Fruit fly (Drosophila melanogaster) whole organism, embryonic: ENCODE data around the gene UbcE2H.

Source experiments
- Abd-B ChIP-seq: fragments of 200-800 bp; sonication (Bioruptor generic); optimal IDR thresholded peaks from 2 replicates; lab custom pipeline; 2018; ENCODE audit warnings: missing biosample characterization, mild to moderate bottlenecking, missing genetic modification characterization, moderate library complexity
- Aef1 ChIP-seq: fragments of 200-800 bp; sonication (Bioruptor generic); IDR thresholded peaks from 3 replicates; pipeline ENCODE4 v1.3.6; 2022; ENCODE audit warnings: missing biosample characterization, missing genetic modification characterization
- Blimp-1 ChIP-seq: fragments of 200-800 bp; sonication (Bioruptor generic); optimal IDR thresholded peaks from 3 replicates; lab custom pipeline; 2018; ENCODE audit warnings: missing biosample characterization, missing genetic modification characterization, mild to moderate bottlenecking, moderate library complexity, missing genetic modification reagents
- BtbVII ChIP-seq: fragments of 200-800 bp; sonication (Bioruptor generic); optimal IDR thresholded peaks from 3 replicates; lab custom pipeline; 2017; ENCODE audit warnings: missing biosample characterization, mild to moderate bottlenecking, missing genetic modification characterization
- CG10366 ChIP-seq: fragments of 200-800 bp; sonication (Bioruptor generic); IDR thresholded peaks from 2 replicates; pipeline ENCODE4 v1.3.6; 2022; ENCODE audit warnings: missing biosample characterization, missing genetic modification characterization
- CG11247 ChIP-seq: fragments of 200-800 bp; sonication (Bioruptor generic); IDR thresholded peaks from 2 replicates; pipeline ENCODE4 v1.3.6; 2022; ENCODE audit warnings: missing biosample characterization, missing genetic modification characterization
- CG12219 ChIP-seq: fragments of 200-800 bp; sonication (Bioruptor generic); optimal IDR thresholded peaks from 3 replicates; lab custom pipeline; 2018; ENCODE audit warnings: missing biosample characterization, mild to moderate bottlenecking, missing genetic modification characterization
- CG13123 ChIP-seq: fragments of 200-800 bp; sonication (Bioruptor generic); optimal IDR thresholded peaks from 2 replicates; lab custom pipeline; 2016; ENCODE audit warnings: missing biosample characterization, missing genetic modification characterization
- CG15011 ChIP-seq: fragments of 200-800 bp; sonication (Bioruptor generic); optimal IDR thresholded peaks from 3 replicates; lab custom pipeline; 2018; ENCODE audit warnings: missing biosample characterization, mild to moderate bottlenecking, missing genetic modification characterization
- CG17912 ChIP-seq: fragments of 200-800 bp; sonication (Bioruptor generic); optimal IDR thresholded peaks from 2 replicates; lab custom pipeline; 2018; ENCODE audit warnings: missing biosample characterization, mild to moderate bottlenecking, missing genetic modification characterization
- CG1792 ChIP-seq: fragments of 200-800 bp; sonication (Bioruptor generic); optimal IDR thresholded peaks from 2 replicates; lab custom pipeline; 2016; ENCODE audit warnings: missing biosample characterization, missing genetic modification characterization
- CG18011 ChIP-seq: fragments of 200-800 bp; sonication (Bioruptor generic); optimal IDR thresholded peaks from 2 replicates; lab custom pipeline; 2017; ENCODE audit warnings: missing biosample characterization, missing genetic modification characterization, mild to moderate bottlenecking, moderate library complexity, missing genotype
- CG3847 ChIP-seq: fragments of 200-800 bp; sonication (Bioruptor generic); IDR thresholded peaks from 2 replicates; pipeline ENCODE4 v1.3.6; 2022; ENCODE audit warnings: missing biosample characterization, missing genetic modification characterization
- CG4404 ChIP-seq: fragments of 200-800 bp; sonication (Bioruptor generic); IDR thresholded peaks from 2 replicates; pipeline ENCODE4 v1.3.6; 2022; ENCODE audit warnings: missing biosample characterization, missing genetic modification characterization
- CG4424 ChIP-seq: fragments of 200-800 bp; sonication (Bioruptor generic); optimal IDR thresholded peaks from 3 replicates; lab custom pipeline; 2016; ENCODE audit warnings: missing biosample characterization, missing genetic modification characterization
- CG6765 ChIP-seq: fragments of 200-800 bp; sonication (Bioruptor generic); optimal IDR thresholded peaks from 3 replicates; lab custom pipeline; 2017; ENCODE audit warnings: missing biosample characterization, mild to moderate bottlenecking, missing genetic modification characterization
- CG7357 ChIP-seq: fragments of 200-800 bp; sonication (Bioruptor generic); IDR thresholded peaks from 3 replicates; pipeline ENCODE4 v1.3.6; 2022; ENCODE audit warnings: missing biosample characterization, missing genetic modification characterization
- CG8089 ChIP-seq: fragments of 200-800 bp; sonication (Bioruptor generic); optimal IDR thresholded peaks from 3 replicates; lab custom pipeline; 2016; ENCODE audit warnings: missing biosample characterization, missing genetic modification characterization
- CG8924 ChIP-seq: fragments of 200-800 bp; optimal IDR thresholded peaks from 3 replicates; lab custom pipeline; 2019; ENCODE audit warnings: missing biosample characterization, mild to moderate bottlenecking, missing genetic modification characterization, moderate library complexity
- CG9797 ChIP-seq: fragments of 200-800 bp; sonication (Bioruptor generic); optimal IDR thresholded peaks from 3 replicates; lab custom pipeline; 2018; ENCODE audit warnings: missing biosample characterization, mild to moderate bottlenecking, missing genetic modification characterization
- Fer2 ChIP-seq: fragments of 200-800 bp; sonication (Bioruptor generic); optimal IDR thresholded peaks from 2 replicates; lab custom pipeline; 2018; ENCODE audit warnings: missing biosample characterization, mild to moderate bottlenecking, missing genetic modification characterization, moderate library complexity
- Hr51 ChIP-seq, 2 experiments: fragments of 200-800 bp; sonication (Bioruptor generic); optimal IDR thresholded peaks; 2 replicates in 1 of 2; 3 replicates in 1 of 2; lab custom pipeline; 2016 to 2018; ENCODE audit warnings: missing biosample characterization in 2 of 2, missing genetic modification characterization in 2 of 2, mild to moderate bottlenecking in 1 of 2, moderate library complexity in 1 of 2
- Myb ChIP-seq: fragments of 200-800 bp; sonication (Bioruptor generic); optimal IDR thresholded peaks from 2 replicates; lab custom pipeline; 2016; ENCODE audit warnings: missing biosample characterization, missing genetic modification characterization
- Nf-YC ChIP-seq: fragments of 200-800 bp; optimal IDR thresholded peaks from 3 replicates; lab custom pipeline; 2019; ENCODE audit warnings: missing biosample characterization, mild to moderate bottlenecking, missing genetic modification characterization, moderate library complexity
- Sox100B ChIP-seq: fragments of 200-800 bp; sonication (Bioruptor generic); optimal IDR thresholded peaks from 3 replicates; lab custom pipeline; 2018; ENCODE audit warnings: missing biosample characterization, mild to moderate bottlenecking, missing genetic modification characterization
- Trl ChIP-seq, 3 experiments: fragments of >200 bp in 2 of 3; fragments of 200-800 bp in 1 of 3; sonication (Bioruptor generic) in 1 of 3; optimal IDR thresholded peaks; 2 replicates in 1 of 3; 3 replicates in 2 of 3; lab custom pipeline; 2016 to 2017; ENCODE audit warnings: missing biosample characterization in 1 of 3, missing genetic modification characterization in 1 of 3
- Xrp1 ChIP-seq: fragments of 200-800 bp; sonication (Bioruptor generic); IDR thresholded peaks from 2 replicates; pipeline ENCODE4 v1.3.6; 2022; ENCODE audit warnings: missing biosample characterization, missing genetic modification characterization
- bab2 ChIP-seq: fragments of 200-800 bp; sonication (Bioruptor generic); optimal IDR thresholded peaks from 2 replicates; lab custom pipeline; 2016; ENCODE audit warnings: missing biosample characterization, missing genetic modification characterization
- btn ChIP-seq: fragments of 200-800 bp; sonication (Bioruptor generic); optimal IDR thresholded peaks from 2 replicates; lab custom pipeline; 2016; ENCODE audit warnings: missing biosample characterization, missing genetic modification characterization
- chif ChIP-seq, 2 experiments: fragments of 200-800 bp; sonication (Bioruptor generic); optimal IDR thresholded peaks; 3 replicates each; lab custom pipeline; 2016; ENCODE audit warnings: missing biosample characterization in 2 of 2, missing genetic modification characterization in 2 of 2
- crol ChIP-seq: fragments of 200-800 bp; sonication (Bioruptor generic); IDR thresholded peaks from 2 replicates; pipeline ENCODE4 v1.3.6; 2022; ENCODE audit warnings: missing biosample characterization, missing genetic modification characterization
- gcm ChIP-seq: fragments of 200-800 bp; sonication (Bioruptor generic); optimal IDR thresholded peaks from 2 replicates; lab custom pipeline; 2019; ENCODE audit warnings: missing biosample characterization, mild to moderate bottlenecking, missing genetic modification characterization, moderate library complexity
- lilli ChIP-seq: fragments of 200-800 bp; sonication (Bioruptor generic); optimal IDR thresholded peaks from 3 replicates; lab custom pipeline; 2016; ENCODE audit warnings: missing biosample characterization, missing genetic modification characterization
- mirr ChIP-seq: fragments of 200-800 bp; sonication (Bioruptor generic); optimal IDR thresholded peaks from 3 replicates; lab custom pipeline; 2018; ENCODE audit warnings: missing biosample characterization, mild to moderate bottlenecking, missing genetic modification characterization
- mld ChIP-seq: fragments of 200-800 bp; sonication (Bioruptor generic); IDR thresholded peaks from 3 replicates; pipeline ENCODE4 v1.3.6; 2022; ENCODE audit warnings: missing biosample characterization, missing genetic modification characterization; ENCODE audit not compliant: partially characterized antibody
- p53 ChIP-seq: fragments of 200-800 bp; sonication (Bioruptor generic); optimal IDR thresholded peaks from 2 replicates; lab custom pipeline; 2016; ENCODE audit warnings: missing biosample characterization, missing genetic modification characterization
- pan ChIP-seq, 4 experiments: fragments of >200 bp in 3 of 4; fragments of 200-800 bp in 1 of 4; sonication (Bioruptor generic) in 1 of 4; optimal IDR thresholded peaks in 3 of 4; IDR thresholded peaks in 1 of 4; 2 replicates each; pipeline versions ENCODE4 v1.3.6 to Lab custom; 2017 to 2022; ENCODE audit warnings: missing biosample characterization in 2 of 4, missing genetic modification characterization in 2 of 4, mixed read lengths in 1 of 4
- pho ChIP-seq: fragments of 200-800 bp; sonication (Bioruptor generic); optimal IDR thresholded peaks from 2 replicates; lab custom pipeline; 2016; ENCODE audit warnings: missing biosample characterization, missing genetic modification characterization
- phol ChIP-seq: fragments of 200-800 bp; sonication (Bioruptor generic); optimal IDR thresholded peaks from 3 replicates; lab custom pipeline; 2018; ENCODE audit warnings: missing biosample characterization, mild to moderate bottlenecking, missing genetic modification characterization, moderate library complexity
- psq ChIP-seq: fragments of 200-800 bp; sonication (Bioruptor generic); optimal IDR thresholded peaks from 2 replicates; lab custom pipeline; 2017; ENCODE audit warnings: missing biosample characterization, missing genetic modification characterization
- row ChIP-seq: fragments of 200-800 bp; sonication (Bioruptor generic); IDR thresholded peaks from 3 replicates; pipeline ENCODE4 v1.3.6; 2022; ENCODE audit warnings: missing biosample characterization, missing genetic modification characterization
- sd ChIP-seq: fragments of 200-800 bp; sonication (Bioruptor generic); optimal IDR thresholded peaks from 3 replicates; lab custom pipeline; 2018; ENCODE audit warnings: missing biosample characterization, mild to moderate bottlenecking, missing genetic modification characterization, moderate library complexity
- slou ChIP-seq: fragments of 200-800 bp; sonication (Bioruptor generic); optimal IDR thresholded peaks from 3 replicates; lab custom pipeline; 2016; ENCODE audit warnings: missing biosample characterization, missing genetic modification characterization
- sna ChIP-seq: fragments of 200-800 bp; sonication (Bioruptor generic); IDR thresholded peaks from 2 replicates; pipeline ENCODE4 v1.3.6; 2022; ENCODE audit warnings: missing biosample characterization, missing genetic modification characterization; ENCODE audit not compliant: partially characterized antibody
- stwl ChIP-seq: fragments of 200-800 bp; sonication (Bioruptor generic); optimal IDR thresholded peaks from 3 replicates; lab custom pipeline; 2018; ENCODE audit warnings: missing biosample characterization, mild to moderate bottlenecking, missing genetic modification characterization, moderate library complexity
- sug ChIP-seq: fragments of 200-800 bp; optimal IDR thresholded peaks from 2 replicates; lab custom pipeline; 2019; ENCODE audit warnings: missing biosample characterization, mild to moderate bottlenecking, missing genetic modification characterization, moderate library complexity
- tna ChIP-seq: fragments of 200-800 bp; sonication (Bioruptor generic); IDR thresholded peaks from 2 replicates; pipeline ENCODE4 v1.3.6; 2022; ENCODE audit warnings: missing biosample characterization, missing genetic modification characterization; ENCODE audit not compliant: partially characterized antibody
- z ChIP-seq: fragments of 200-800 bp; sonication (Bioruptor generic); IDR thresholded peaks from 3 replicates; pipeline ENCODE4 v1.3.6; 2022; ENCODE audit warnings: missing biosample characterization, missing genetic modification characterization

UbcE2H gene

DNA sequence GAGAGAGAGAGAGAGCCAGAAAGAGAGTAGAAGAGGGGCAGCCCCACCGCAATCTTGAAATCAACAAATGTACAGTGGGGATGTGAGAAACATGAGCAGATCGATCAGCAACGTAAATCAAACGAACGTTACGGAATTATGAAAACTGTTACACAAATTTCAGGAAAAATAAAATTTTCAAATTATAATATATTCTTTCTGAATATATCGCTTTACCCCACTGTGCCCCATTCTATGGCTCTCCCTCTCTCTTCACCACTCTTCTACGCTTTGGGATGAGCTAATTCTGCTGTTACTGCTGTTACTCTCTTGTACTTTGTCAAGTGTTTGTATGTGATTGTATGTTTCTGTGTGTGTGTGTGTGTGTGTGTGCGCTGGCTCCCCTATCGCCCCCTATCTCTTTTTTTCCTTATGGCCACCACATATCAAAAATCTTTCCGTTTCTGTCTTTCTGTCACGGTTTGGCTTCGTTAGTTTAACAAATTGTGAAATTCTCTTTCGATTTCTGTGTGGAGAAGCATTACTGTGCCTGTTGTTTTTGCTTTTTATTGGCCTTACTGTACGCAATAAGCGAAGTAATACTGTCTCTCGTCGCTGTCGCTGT, 2.7 kb downstream of the UbcE2H start (continued):
- TF ChIP-seq crol: peak; percentile 94
- no peak for TF ChIP-seq CG17912 (GFP tag; lab: Kevin White, UChicago)
- peak; percentile 92 for TF ChIP-seq CG7357 (GFP tag; lab: Robert Waterston, UW)
- peak; percentile 90 for TF ChIP-seq pho (GFP tag; lab: Kevin White, UChicago)
- no peak for TF ChIP-seq mld (GFP tag; lab: Robert Waterston, UW)
- peak; percentile 97 for TF ChIP-seq CG8924
- TF ChIP-seq Abd-B: peak; percentile 89
- TF ChIP-seq Sox100B (GFP tag; lab: Kevin White, UChicago): peak; percentile 92
- TF ChIP-seq Blimp-1 (GFP tag; lab: Kevin White, UChicago): peak; percentile 94
- TF ChIP-seq CG6765 (GFP tag; lab: Kevin White, UChicago): peak; percentile 95
- peak; percentile 76 for TF ChIP-seq z (GFP tag; lab: Robert Waterston, UW)
- TF ChIP-seq CG11247: peak; percentile 99
- TF ChIP-seq psq (GFP tag; lab: Kevin White, UChicago): peak; percentile 81
- TF ChIP-seq stwl (tag; lab: Kevin White, UChicago): peak; percentile 25
- TF ChIP-seq CG10366 (GFP tag; lab: Robert Waterston, UW): peak; percentile 99
- peak; percentile 87 for TF ChIP-seq CG4404 (GFP tag; lab: Robert Waterston, UW)
- peak; percentile 88 to 90 for TF ChIP-seq chif (GFP tag; optimal IDR thresholded peaks at IDR 0.05; lab: Kevin White, UChicago)
- peak; percentile 86 to 99 for TF ChIP-seq Trl (optimal IDR thresholded peaks at IDR 0.05; lab: Kevin White, UChicago)
- peak; percentile 84 for TF ChIP-seq Trl (GFP tag; optimal IDR thresholded peaks at IDR 0.05; lab: Kevin White, UChicago)
- TF ChIP-seq Hr51 (GFP tag; optimal IDR thresholded peaks at IDR 0.05; lab: Kevin White, UChicago): peak; percentile 88 to 97
- peak; percentile 97 for TF ChIP-seq CG3847 (GFP tag; lab: Robert Waterston, UW)
- TF ChIP-seq phol (tag; lab: Kevin White, UChicago): peak; percentile 94
- TF ChIP-seq Aef1: peak; percentile 98
- TF ChIP-seq Xrp1: peak; percentile 99
- peak; percentile 83 for TF ChIP-seq CG1792 (GFP tag; lab: Kevin White, UChicago)
- 0 out of 2 replicates have a peak, but pooled peaks have one; percentile 8 for TF ChIP-seq tna
- TF ChIP-seq sd (tag; lab: Kevin White, UChicago): peak; percentile 86
- peak; percentile 87 for TF ChIP-seq bab2
- peak; percentile 97 for TF ChIP-seq lilli (GFP tag; lab: Kevin White, UChicago)
- peak; percentile 87 for TF ChIP-seq Fer2 (tag; lab: Kevin White, UChicago)
- TF ChIP-seq slou: peak; percentile 94
- peak; percentile 84 for TF ChIP-seq btn (GFP tag; lab: Kevin White, UChicago)
- TF ChIP-seq CG13123 (GFP tag; lab: Kevin White, UChicago): peak; percentile 86
- no peak for TF ChIP-seq p53 (GFP tag; lab: Kevin White, UChicago)
- peak; percentile 94 for TF ChIP-seq CG15011 (GFP tag; lab: Kevin White, UChicago)
- peak; percentile 96 for TF ChIP-seq CG4424 (GFP tag; lab: Kevin White, UChicago)
- peak; percentile 57 for TF ChIP-seq mirr (GFP tag; lab: Kevin White, UChicago)
- TF ChIP-seq CG12219 (GFP tag; lab: Kevin White, UChicago): peak; percentile 96
- peak; percentile 92 for TF ChIP-seq gcm (GFP tag; lab: Kevin White, UChicago)
- TF ChIP-seq pan (optimal IDR thresholded peaks at IDR 0.05; lab: Kevin White, UChicago): no peak
- peak in 1 of 2 experiments; percentile 99 for TF ChIP-seq pan (GFP tag; optimal IDR thresholded peaks at IDR 0.05 in 1 of 2, IDR thresholded peaks at IDR 0.05 in 1 of 2)
- TF ChIP-seq sna (GFP tag; lab: Robert Waterston, UW): 0 out of 2 replicates have a peak, but pooled peaks have one; percentile 59
- TF ChIP-seq CG8089 (GFP tag; lab: Kevin White, UChicago): peak; percentile 76
- TF ChIP-seq CG9797 (GFP tag; lab: Kevin White, UChicago): peak; percentile 42
- TF ChIP-seq CG18011 (GFP tag; lab: Kevin White, UChicago): peak; percentile 87
- TF ChIP-seq BtbVII: peak; percentile 97
- peak; percentile 86 for TF ChIP-seq sug (tag; lab: Kevin White, UChicago)
- TF ChIP-seq Nf-YC: peak; percentile 76
- peak; percentile 99 for TF ChIP-seq row (GFP tag; lab: Robert Waterston, UW)
- peak; percentile 72 for TF ChIP-seq Myb
